Fruit fly (Drosophila melanogaster) whole organism, embryonic: Measurements from ENCODE around the gene CG15141.

Experiments
- Antp ChIP-seq: fragments of 200-800 bp; sonication (Bioruptor generic); optimal IDR thresholded peaks from 3 replicates; lab custom pipeline; 2016; ENCODE audit warnings: missing biosample characterization, missing genetic modification characterization
- CG11456 ChIP-seq: fragments of 200-800 bp; sonication (Bioruptor generic); IDR thresholded peaks from 3 replicates; pipeline ENCODE4 v1.3.6; 2022; ENCODE audit warnings: missing biosample characterization, missing genetic modification characterization
- CG11723 ChIP-seq: fragments of 200-800 bp; sonication (Bioruptor generic); optimal IDR thresholded peaks from 2 replicates; lab custom pipeline; 2017; ENCODE audit warnings: missing biosample characterization, mild to moderate bottlenecking, missing genetic modification characterization
- CG12659 ChIP-seq: fragments of 200-800 bp; sonication (Bioruptor generic); optimal IDR thresholded peaks from 3 replicates; lab custom pipeline; 2017; ENCODE audit warnings: mild to moderate bottlenecking, missing biosample characterization, missing genetic modification reagents, missing genetic modification characterization
- CG12769 ChIP-seq: fragments of 200-800 bp; sonication (Bioruptor generic); optimal IDR thresholded peaks from 2 replicates; lab custom pipeline; 2019; ENCODE audit warnings: missing biosample characterization, mild to moderate bottlenecking, missing genetic modification characterization, moderate library complexity
- CG13287 ChIP-seq: fragments of 200-800 bp; sonication (Bioruptor generic); IDR thresholded peaks from 2 replicates; pipeline ENCODE4 v1.3.6; 2022; ENCODE audit warnings: missing biosample characterization, missing genetic modification characterization; ENCODE audit not compliant: partially characterized antibody
- CG17328 ChIP-seq: fragments of 200-800 bp; sonication (Bioruptor generic); IDR thresholded peaks from 2 replicates; pipeline ENCODE4 v1.3.6; 2022; ENCODE audit warnings: missing biosample characterization, missing genetic modification characterization
- CG2120 ChIP-seq: fragments of 200-800 bp; sonication (Bioruptor generic); optimal IDR thresholded peaks from 3 replicates; lab custom pipeline; 2016; ENCODE audit warnings: missing biosample characterization, missing genetic modification characterization
- CG32532 ChIP-seq: fragments of 200-800 bp; sonication (Bioruptor generic); IDR thresholded peaks from 2 replicates; pipeline ENCODE4 v1.3.6; 2022; ENCODE audit warnings: missing biosample characterization, missing genetic modification characterization
- CG33213 ChIP-seq: fragments of 200-800 bp; sonication (Bioruptor generic); optimal IDR thresholded peaks from 3 replicates; lab custom pipeline; 2016; ENCODE audit warnings: missing biosample characterization, missing genetic modification characterization
- CG34224 ChIP-seq: fragments of 200-800 bp; sonication (Bioruptor generic); IDR thresholded peaks from 3 replicates; pipeline ENCODE4 v1.3.6; 2022; ENCODE audit warnings: missing biosample characterization, missing genetic modification characterization; ENCODE audit not compliant: partially characterized antibody
- CG3995 ChIP-seq: fragments of 200-800 bp; sonication (Bioruptor generic); optimal IDR thresholded peaks from 3 replicates; lab custom pipeline; 2016; ENCODE audit warnings: missing biosample characterization, missing genetic modification characterization
- CG5953 ChIP-seq: fragments of 200-800 bp; sonication (Bioruptor generic); IDR thresholded peaks from 2 replicates; pipeline ENCODE4 v1.3.6; 2022; ENCODE audit warnings: missing biosample characterization, missing genetic modification characterization
- CG7963 ChIP-seq: fragments of 200-800 bp; sonication (Bioruptor generic); IDR thresholded peaks from 3 replicates; pipeline ENCODE4 v1.3.6; 2022; ENCODE audit warnings: missing biosample characterization, missing genetic modification characterization; ENCODE audit not compliant: partially characterized antibody
- CG8290 ChIP-seq, 3 experiments: fragments of 200-800 bp; sonication (Bioruptor generic); optimal IDR thresholded peaks; 2 replicates each; lab custom pipeline; 2016 to 2019; ENCODE audit warnings: missing biosample characterization in 3 of 3, missing genetic modification characterization in 3 of 3, mild to moderate bottlenecking in 2 of 3, moderate library complexity in 1 of 3
- CG8944 ChIP-seq: fragments of 200-800 bp; sonication (Bioruptor generic); optimal IDR thresholded peaks from 3 replicates; lab custom pipeline; 2016; ENCODE audit warnings: missing biosample characterization, missing genetic modification characterization
- CG9797 ChIP-seq: fragments of 200-800 bp; sonication (Bioruptor generic); optimal IDR thresholded peaks from 3 replicates; lab custom pipeline; 2018; ENCODE audit warnings: missing biosample characterization, mild to moderate bottlenecking, missing genetic modification characterization
- Dbx ChIP-seq: fragments of 200-800 bp; sonication (Bioruptor generic); IDR thresholded peaks from 3 replicates; pipeline ENCODE4 v1.3.6; 2022; ENCODE audit warnings: missing biosample characterization, missing genetic modification characterization
- Dip3 ChIP-seq: fragments of 200-800 bp; sonication (Bioruptor generic); optimal IDR thresholded peaks from 3 replicates; lab custom pipeline; 2016; ENCODE audit warnings: missing biosample characterization, missing genetic modification characterization
- Dll ChIP-seq: fragments of 200-800 bp; sonication (Bioruptor generic); IDR thresholded peaks from 4 replicates; pipeline ENCODE4 v1.3.6; 2022; ENCODE audit warnings: missing biosample characterization, missing genetic modification characterization; ENCODE audit not compliant: partially characterized antibody
- Eip74EF ChIP-seq, 2 experiments: fragments of 200-800 bp in 1 of 2; fragments of >200 bp in 1 of 2; sonication (Bioruptor generic) in 1 of 2; optimal IDR thresholded peaks; 2 replicates each; lab custom pipeline; 2017 to 2019; ENCODE audit warnings: missing biosample characterization in 2 of 2, missing genetic modification characterization in 2 of 2, mild to moderate bottlenecking in 1 of 2, moderate library complexity in 1 of 2
- HLH4C ChIP-seq: fragments of 200-800 bp; sonication (Bioruptor generic); IDR thresholded peaks from 3 replicates; pipeline ENCODE4 v1.3.6; 2022; ENCODE audit warnings: missing biosample characterization, missing genetic modification characterization; ENCODE audit not compliant: partially characterized antibody
- HLH54F ChIP-seq: fragments of 200-800 bp; sonication (Bioruptor generic); optimal IDR thresholded peaks from 3 replicates; lab custom pipeline; 2016; ENCODE audit warnings: missing biosample characterization, missing genetic modification characterization
- Hmr ChIP-seq: fragments of 200-800 bp; sonication (Bioruptor generic); optimal IDR thresholded peaks from 3 replicates; lab custom pipeline; 2017; ENCODE audit warnings: mild to moderate bottlenecking, missing biosample characterization, missing genetic modification reagents, missing genetic modification characterization
- Hsf ChIP-seq: fragments of 200-800 bp; sonication (Bioruptor generic); optimal IDR thresholded peaks from 3 replicates; lab custom pipeline; 2016; ENCODE audit warnings: missing biosample characterization, missing genetic modification characterization
- Med ChIP-seq: fragments of 200-800 bp; sonication (Bioruptor generic); peaks from one replicate; lab custom pipeline; 2016; ENCODE audit warnings: missing biosample characterization, missing genetic modification characterization, mild to moderate bottlenecking, inconsistent platforms, moderate library complexity
- Rfx ChIP-seq: fragments of 200-800 bp; sonication (Bioruptor generic); IDR thresholded peaks from 2 replicates; pipeline ENCODE4 v1.3.6; 2022; ENCODE audit warnings: missing biosample characterization, missing genetic modification characterization
- TFAM ChIP-seq: fragments of 200-800 bp; sonication (Bioruptor generic); optimal IDR thresholded peaks from 2 replicates; lab custom pipeline; 2017; ENCODE audit warnings: missing biosample characterization, missing genetic modification characterization, inconsistent platforms
- bigmax ChIP-seq: fragments of 200-800 bp; sonication (Bioruptor generic); optimal IDR thresholded peaks from 2 replicates; lab custom pipeline; 2018; ENCODE audit warnings: missing biosample characterization, mild to moderate bottlenecking, missing genetic modification characterization
- cad ChIP-seq: fragments of >200 bp; optimal IDR thresholded peaks from 2 replicates; lab custom pipeline; 2017; ENCODE audit warnings: missing biosample characterization, missing genetic modification characterization
- crol ChIP-seq: fragments of 200-800 bp; sonication (Bioruptor generic); IDR thresholded peaks from 2 replicates; pipeline ENCODE4 v1.3.6; 2022; ENCODE audit warnings: missing biosample characterization, missing genetic modification characterization
- dysf ChIP-seq: fragments of 200-800 bp; sonication (Bioruptor generic); IDR thresholded peaks from 3 replicates; pipeline ENCODE4 v1.3.6; 2022; ENCODE audit warnings: missing biosample characterization, missing genetic modification characterization
- emc ChIP-seq: fragments of 200-800 bp; sonication (Bioruptor generic); optimal IDR thresholded peaks from 2 replicates; lab custom pipeline; 2016; ENCODE audit warnings: missing biosample characterization, missing genetic modification characterization
- esg ChIP-seq: fragments of 200-800 bp; sonication (Bioruptor generic); conservative IDR thresholded peaks from 2 replicates; pipeline ENCODE4 v1.3.6; 2022; ENCODE audit warnings: missing biosample characterization, missing genetic modification characterization
- gro ChIP-seq: fragments of 200-800 bp; sonication (Bioruptor generic); optimal IDR thresholded peaks from 2 replicates; lab custom pipeline; 2016; ENCODE audit warnings: missing biosample characterization, missing genetic modification characterization
- ind ChIP-seq: fragments of 200-800 bp; sonication (Bioruptor generic); optimal IDR thresholded peaks from 3 replicates; lab custom pipeline; 2016; ENCODE audit warnings: missing biosample characterization, missing genetic modification characterization
- inv ChIP-seq: fragments of 200-800 bp; sonication (Bioruptor generic); IDR thresholded peaks from 2 replicates; pipeline ENCODE4 v1.3.6; 2022; ENCODE audit warnings: missing biosample characterization, missing genetic modification characterization; ENCODE audit not compliant: partially characterized antibody
- lilli ChIP-seq: fragments of 200-800 bp; sonication (Bioruptor generic); optimal IDR thresholded peaks from 3 replicates; lab custom pipeline; 2016; ENCODE audit warnings: missing biosample characterization, missing genetic modification characterization
- nerfin-2 ChIP-seq: fragments of 200-800 bp; sonication (Bioruptor generic); IDR thresholded peaks from 2 replicates; pipeline ENCODE4 v1.3.6; 2022; ENCODE audit warnings: missing biosample characterization, missing genetic modification characterization; ENCODE audit not compliant: partially characterized antibody
- nmo ChIP-seq: fragments of 200-800 bp; sonication (Bioruptor generic); optimal IDR thresholded peaks from 2 replicates; lab custom pipeline; 2018; ENCODE audit warnings: missing biosample characterization, mild to moderate bottlenecking, missing genetic modification characterization, moderate library complexity
- rib ChIP-seq: fragments of 200-800 bp; sonication (Bioruptor generic); IDR thresholded peaks from 2 replicates; pipeline ENCODE4 v1.3.6; 2022; ENCODE audit warnings: missing biosample characterization, missing genetic modification characterization
- row ChIP-seq: fragments of 200-800 bp; sonication (Bioruptor generic); IDR thresholded peaks from 3 replicates; pipeline ENCODE4 v1.3.6; 2022; ENCODE audit warnings: missing biosample characterization, missing genetic modification characterization
- sens ChIP-seq: fragments of 200-800 bp; sonication (Bioruptor generic); peaks from one replicate; lab custom pipeline; 2016; ENCODE audit warnings: missing biosample characterization, missing genetic modification characterization
- tap ChIP-seq: fragments of 200-800 bp; optimal IDR thresholded peaks from 3 replicates; lab custom pipeline; 2019; ENCODE audit warnings: missing biosample characterization, mild to moderate bottlenecking, missing genetic modification characterization, moderate library complexity
- tna ChIP-seq: fragments of 200-800 bp; sonication (Bioruptor generic); IDR thresholded peaks from 2 replicates; pipeline ENCODE4 v1.3.6; 2022; ENCODE audit warnings: missing biosample characterization, missing genetic modification characterization; ENCODE audit not compliant: partially characterized antibody
- unc-4 ChIP-seq: fragments of 200-800 bp; sonication (Bioruptor generic); IDR thresholded peaks from 2 replicates; pipeline ENCODE4 v1.3.6; 2022; ENCODE audit warnings: missing biosample characterization, missing genetic modification characterization; ENCODE audit not compliant: partially characterized antibody
- zfh1 ChIP-seq: fragments of 200-800 bp; sonication (Bioruptor generic); IDR thresholded peaks from 3 replicates; pipeline ENCODE4 v1.3.6; 2022; ENCODE audit warnings: missing biosample characterization, missing genetic modification characterization

The CG15141 gene

DNA sequence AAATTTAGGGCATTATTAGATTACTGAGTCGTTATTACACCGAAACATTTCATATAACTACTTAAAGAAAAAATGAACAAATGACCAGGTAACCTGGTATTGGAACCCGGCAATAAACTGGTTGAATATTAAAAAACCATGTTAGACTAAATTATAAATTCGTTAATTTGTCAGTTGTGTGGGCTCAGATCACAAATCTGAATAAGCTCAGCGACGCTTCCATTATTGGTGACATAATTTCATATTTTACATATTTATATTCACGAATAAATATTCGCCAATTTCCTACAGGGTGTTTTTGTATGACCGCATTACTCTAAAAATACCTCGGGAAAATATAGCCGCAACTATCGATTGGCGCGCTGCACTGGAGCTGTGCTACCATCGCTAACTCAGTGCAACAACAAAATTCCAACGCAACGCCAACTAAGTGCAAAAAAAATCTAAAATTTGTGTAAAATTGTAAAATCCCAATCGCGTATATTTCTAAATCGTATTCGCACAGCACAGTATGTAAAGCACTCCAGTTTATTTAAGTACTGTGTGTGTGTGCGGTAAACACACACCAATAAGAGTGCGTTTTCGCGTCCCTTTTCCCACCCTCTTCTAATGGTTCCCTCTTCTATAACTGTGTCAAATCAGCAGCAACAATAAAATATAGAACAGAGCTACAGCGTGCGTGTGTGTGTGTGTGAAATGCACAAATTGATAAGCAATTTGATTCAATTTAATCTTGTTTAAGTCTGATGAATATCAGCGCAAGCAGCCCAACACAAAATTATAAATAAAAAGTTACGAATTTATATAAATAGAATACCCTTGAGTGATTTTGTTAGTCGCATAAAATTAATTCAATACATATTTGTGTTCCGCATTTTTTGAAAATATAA, 25.9 kb upstream of the CG15141 start, which contains the start of gene CLIP-190:
Gene CLIP-190, plus strand, starts transcription at position 370 of the 890 bp plus-strand sequence.
- TF ChIP-seq row (GFP tag; lab: Robert Waterston, UW) (peak; percentile 87), CG9797 (GFP tag; lab: Kevin White, UChicago) (peak; percentile 52), CG8290 (GFP tag; optimal IDR thresholded peaks at IDR 0.05; lab: Kevin White, UChicago) (no peak), CG8290 (tag; optimal IDR thresholded peaks at IDR 0.05; lab: Kevin White, UChicago) (peak in 1 of 2 experiments; percentile 54), lilli (GFP tag; lab: Kevin White, UChicago) (peak; percentile 35), CG34224 (GFP tag; lab: Robert Waterston, UW) (peak; percentile 50; the same call in 2 of the 3 replicates), CG11723 (GFP tag; lab: Kevin White, UChicago) (no peak), HLH54F (GFP tag; lab: Kevin White, UChicago) (peak; percentile 6), inv (GFP tag; lab: Robert Waterston, UW) (peak; percentile 32; the same call in 1 of the 2 replicates), CG8944 (peak; percentile 25), rib (GFP tag; lab: Robert Waterston, UW) (0 out of 2 replicates have a peak, but pooled peaks have one; percentile 32), crol (GFP tag; lab: Robert Waterston, UW) (peak; percentile 81), CG12659 (GFP tag; lab: Kevin White, UChicago) (peak; percentile 43), CG2120 (peak; percentile 49), tap (tag; lab: Kevin White, UChicago) (no peak), emc (no peak), dysf (GFP tag; lab: Robert Waterston, UW) (0 out of 3 replicates have a peak, but pooled peaks have one; percentile 9), CG3995 (GFP tag; lab: Kevin White, UChicago) (peak; percentile 16), CG32532 (peak; percentile 39; the same call in 1 of the 2 replicates), tna (peak; percentile 12), CG5953 (GFP tag; lab: Robert Waterston, UW) (no peak), gro (GFP tag; lab: Kevin White, UChicago) (no peak), Hmr (GFP tag; lab: Kevin White, UChicago) (peak; percentile 10), Dll (GFP tag; lab: Robert Waterston, UW) (peak; percentile 64; the same call in 2 of the 4 replicates), bigmax (GFP tag; lab: Kevin White, UChicago) (no peak), CG12769 (peak; percentile 12), unc-4 (peak; percentile 64), zfh1 (GFP tag; lab: Robert Waterston, UW) (no peak), Dip3 (GFP tag; lab: Kevin White, UChicago) (peak; percentile 22), CG33213 (GFP tag; lab: Kevin White, UChicago) (peak; percentile 47), ind (GFP tag; lab: Kevin White, UChicago) (peak; percentile 15), Hsf (peak; percentile 25), nmo (GFP tag; lab: Kevin White, UChicago) (peak; percentile 58), CG7963 (GFP tag; lab: Robert Waterston, UW) (peak; percentile 72; the same call in 2 of the 3 replicates), HLH4C (GFP tag; lab: Robert Waterston, UW) (peak; percentile 28; the same call in 2 of the 3 replicates), esg (no peak), Dbx (GFP tag; lab: Robert Waterston, UW) (0 out of 3 replicates have a peak, but pooled peaks have one; percentile 21), CG11456 (GFP tag; lab: Robert Waterston, UW) (0 out of 3 replicates have a peak, but pooled peaks have one; percentile 62), Rfx (GFP tag; lab: Robert Waterston, UW) (peak; percentile 66), CG13287 (GFP tag; lab: Robert Waterston, UW) (peak; percentile 70), Antp (GFP tag; lab: Kevin White, UChicago) (peak; percentile 39), sens (peak; percentile 63), CG17328 (GFP tag; lab: Robert Waterston, UW) (no peak), Med (GFP tag; lab: Kevin White, UChicago) (peak; percentile 78), TFAM (no peak), Eip74EF (GFP tag; optimal IDR thresholded peaks at IDR 0.05; lab: Kevin White, UChicago) (peak in 1 of 2 experiments; percentile 63), nerfin-2 (peak; percentile 28), cad (GFP tag; lab: Kevin White, UChicago) (no peak)
